Fruit fly (Drosophila melanogaster): ENCODE results near the gene CG42450.

dm6 chrX:18805036-18805435 lies 8.1 kb upstream of the CG42450 start:
- TF ChIP-seq Asciz (GFP tag; optimal IDR thresholded peaks at IDR 0.05) (no peak), inv (GFP tag; IDR thresholded peaks at IDR 0.05; ENCODE audit: partially characterized antibody) (no peak), cg (GFP tag; optimal IDR thresholded peaks at IDR 0.05) (no peak), CG10462 (GFP tag; optimal IDR thresholded peaks at IDR 0.05) (no peak), h (optimal IDR thresholded peaks at IDR 0.05) (no peak), CG16863 (GFP tag; optimal IDR thresholded peaks at IDR 0.05) (no peak)
